Fruit fly (Drosophila melanogaster) whole organism, wandering third instar larva: Measurements from ENCODE around the gene HemK1.

ENCODE experiments used
- Hr78 ChIP-seq: fragments of >200 bp; optimal IDR thresholded peaks from 2 replicates; lab custom pipeline; 2017; ENCODE audit warnings: missing biosample characterization, missing genetic modification characterization
- h ChIP-seq: fragments of 200-800 bp; sonication (Bioruptor generic); optimal IDR thresholded peaks from 3 replicates; lab custom pipeline; 2016; ENCODE audit warnings: missing biosample characterization, mild to moderate bottlenecking, missing genetic modification characterization

dm6 chr2L:6462259-6462658 is 5.2 kb downstream of the HemK1 start:
- no peak for TF ChIP-seq h (GFP tag; lab: Kevin White, UChicago)
- no peak for TF ChIP-seq Hr78
